Fruit fly (Drosophila melanogaster): ENCODE data around the gene shps.

Gene shps

dm6 chr3R:24289768-24290349, 10.5 kb downstream of the shps start, which contains the start of the genes CG34290 and Uck (continued):
- TF ChIP-seq ewg (GFP tag; optimal IDR thresholded peaks at IDR 0.05) = peak; percentile 62
- TF ChIP-seq Nf-YA (GFP tag; IDR thresholded peaks at IDR 0.05) = 0 out of 2 replicates have a peak, but pooled peaks have one; percentile 9
- TF ChIP-seq fd3F (GFP tag; optimal IDR thresholded peaks at IDR 0.05) = peak; percentile 67
- TF ChIP-seq ems (GFP tag; optimal IDR thresholded peaks at IDR 0.05) = peak; percentile 66
- TF ChIP-seq CG2199 (GFP tag; IDR thresholded peaks at IDR 0.05) = peak; percentile 80; the same call in 1 of the 3 replicates
- TF ChIP-seq Med (GFP tag) = peak; percentile 97
- peak; percentile 57 for TF ChIP-seq Blimp-1 (GFP tag; optimal IDR thresholded peaks at IDR 0.05)
- TF ChIP-seq D (optimal IDR thresholded peaks at IDR 0.05) = no peak
- peak; percentile 63 for TF ChIP-seq D (GFP tag; optimal IDR thresholded peaks at IDR 0.05)
- TF ChIP-seq CG12942 (GFP tag; optimal IDR thresholded peaks at IDR 0.05) = peak; percentile 28
- TF ChIP-seq Hr3 (GFP tag; optimal IDR thresholded peaks at IDR 0.05) = peak; percentile 35
- TF ChIP-seq CG6654 (GFP tag; optimal IDR thresholded peaks at IDR 0.05) = peak; percentile 53
- peak; percentile 78 for TF ChIP-seq CG3995 (GFP tag; optimal IDR thresholded peaks at IDR 0.05)
- peak; percentile 87 for TF ChIP-seq amos (GFP tag; IDR thresholded peaks at IDR 0.05; ENCODE audit: partially characterized antibody)
- no peak; the same call in 1 of the 2 replicates for TF ChIP-seq CG16779 (GFP tag; IDR thresholded peaks at IDR 0.05)
- TF ChIP-seq CG12391 (tag; optimal IDR thresholded peaks at IDR 0.05) = peak; percentile 80
- peak; percentile 90 for TF ChIP-seq MBD-R2 (GFP tag; IDR thresholded peaks at IDR 0.05)
- TF ChIP-seq CG10321 (GFP tag; IDR thresholded peaks at IDR 0.05) = no peak
- TF ChIP-seq gem (tag; optimal IDR thresholded peaks at IDR 0.05) = peak; percentile 45
- no peak for TF ChIP-seq Awh (GFP tag; IDR thresholded peaks at IDR 0.05)
- TF ChIP-seq NfI (GFP tag; optimal IDR thresholded peaks at IDR 0.05) = peak; percentile 92
- TF ChIP-seq Dad (GFP tag; optimal IDR thresholded peaks at IDR 0.05) = peak; percentile 71
- peak; percentile 42 for TF ChIP-seq CG8290 (GFP tag; optimal IDR thresholded peaks at IDR 0.05)
- peak; percentile 41 to 89 for TF ChIP-seq CG8290 (tag; optimal IDR thresholded peaks at IDR 0.05)
- peak; percentile 17 for TF ChIP-seq Abd-B (GFP tag; optimal IDR thresholded peaks at IDR 0.05)
- TF ChIP-seq Hr51 (GFP tag; optimal IDR thresholded peaks at IDR 0.05) = peak; percentile 63 to 68
- peak; percentile 58 for TF ChIP-seq CG3407 (GFP tag; optimal IDR thresholded peaks at IDR 0.05)
- TF ChIP-seq CG4404 (GFP tag; IDR thresholded peaks at IDR 0.05) = no peak
- peak; percentile 76 for TF ChIP-seq Fer2 (tag; optimal IDR thresholded peaks at IDR 0.05)
- peak; percentile 89 for TF ChIP-seq bbx (GFP tag; IDR thresholded peaks at IDR 0.05; ENCODE audit: partially characterized antibody)
- TF ChIP-seq Stat92E (GFP tag; optimal IDR thresholded peaks at IDR 0.05) = peak in 1 of 3 experiments; percentile 48
- peak; percentile 70; the same call in 1 of the 2 replicates for TF ChIP-seq CG17328 (GFP tag; IDR thresholded peaks at IDR 0.05)
- peak; percentile 42; the same call in 1 of the 2 replicates for TF ChIP-seq Ptx1 (GFP tag; IDR thresholded peaks at IDR 0.05)
- no peak for TF ChIP-seq tup (GFP tag; optimal IDR thresholded peaks at IDR 0.05)
- TF ChIP-seq CkIIα-i1 (GFP tag; IDR thresholded peaks at IDR 0.05) = no peak
- peak; percentile 4 for TF ChIP-seq Hmx (GFP tag; optimal IDR thresholded peaks at IDR 0.05)
- TF ChIP-seq Scr (GFP tag; IDR thresholded peaks at IDR 0.05; ENCODE audit: partially characterized antibody) = peak; percentile 81
- peak; percentile 35; the same call in 1 of the 3 replicates for TF ChIP-seq B-H1 (GFP tag; IDR thresholded peaks at IDR 0.05)
- peak; percentile 47 for TF ChIP-seq Oli (tag; optimal IDR thresholded peaks at IDR 0.05)
- TF ChIP-seq slou (GFP tag; optimal IDR thresholded peaks at IDR 0.05) = peak; percentile 50
- TF ChIP-seq E2f2 (GFP tag; IDR thresholded peaks at IDR 0.05) = peak; percentile 74
- no peak for TF ChIP-seq run (tag; optimal IDR thresholded peaks at IDR 0.05)
- peak; percentile 57 for TF ChIP-seq kah (GFP tag; optimal IDR thresholded peaks at IDR 0.05)
- no peak for TF ChIP-seq CG34422 (GFP tag; IDR thresholded peaks at IDR 0.05)
- TF ChIP-seq CG7271 (tag; optimal IDR thresholded peaks at IDR 0.05) = peak; percentile 64
- peak; percentile 9 for TF ChIP-seq gcm2 (GFP tag; optimal IDR thresholded peaks at IDR 0.05)
- TF ChIP-seq row (GFP tag; IDR thresholded peaks at IDR 0.05) = peak; percentile 52; the same call in 2 of the 3 replicates
- peak; percentile 69 for TF ChIP-seq lilli (GFP tag; optimal IDR thresholded peaks at IDR 0.05)
- TF ChIP-seq CG30431 (GFP tag; optimal IDR thresholded peaks at IDR 0.05) = peak; percentile 49
- TF ChIP-seq CG4282 (GFP tag; optimal IDR thresholded peaks at IDR 0.05) = peak; percentile 65

Measured in whole organism, embryonic.